Fruit fly (Drosophila melanogaster) whole organism, adult: ENCODE results near the gene Rsph3.

ENCODE experiments used
- CG5204 ChIP-seq: fragments of 200-800 bp; sonication (Bioruptor generic); optimal IDR thresholded peaks from 2 replicates; lab custom pipeline; 2016; ENCODE audit warnings: missing biosample characterization, missing genetic modification characterization
- CG7045 ChIP-seq: fragments of 200-800 bp; sonication (Bioruptor generic); optimal IDR thresholded peaks from 2 replicates; lab custom pipeline; 2017; ENCODE audit warnings: missing biosample characterization, mild to moderate bottlenecking, missing genetic modification characterization
- Hr96 ChIP-seq: fragments of 200-800 bp; sonication (Bioruptor generic); optimal IDR thresholded peaks from 2 replicates; lab custom pipeline; 2016; ENCODE audit warnings: missing biosample characterization, missing genetic modification characterization
- Mnt ChIP-seq: fragments of 200-800 bp; sonication (Bioruptor generic); optimal IDR thresholded peaks from 2 replicates; lab custom pipeline; 2016; ENCODE audit warnings: missing biosample characterization, mild to moderate bottlenecking, missing genetic modification characterization

dm6 chr3L:6763146-6763545 lies at the start of gene Rsph3:
- TF ChIP-seq Mnt (GFP tag; lab: Kevin White, UChicago) (no peak), CG7045 (no peak), CG5204 (GFP tag; lab: Kevin White, UChicago) (no peak), Hr96 (no peak)
